Worm (Caenorhabditis elegans) whole organism, mixed stage, embryonic: ENCODE results near the gene Y43F8B.19.

Source experiments
- elt-3 ChIP-seq: fragments of 150-350 bp; optimal IDR thresholded peaks from 2 replicates; lab custom pipeline; 2014; ENCODE audit warnings: missing biosample characterization, missing genetic modification characterization
- mep-1 ChIP-seq: fragments of 150-350 bp; optimal IDR thresholded peaks from 2 replicates; lab custom pipeline; 2017; ENCODE audit warnings: missing biosample characterization, missing genetic modification reagents, missing genetic modification characterization, inconsistent platforms
- unc-62 ChIP-seq: fragments of 150-350 bp; optimal IDR thresholded peaks from 2 replicates; lab custom pipeline; 2014; ENCODE audit warnings: missing biosample characterization, missing genetic modification reagents, missing genetic modification characterization

- TF ChIP-seq unc-62 (GFP tag; lab: Kevin White, UChicago) (no peak), mep-1 (no peak), elt-3 (tag; lab: Kevin White, UChicago) (no peak)
These were observed 9.4 kb downstream of the Y43F8B.19 start, which contains the start of gene Y43F8B.3 for ce11 chrV:19502579-19503151.
